Worm (Caenorhabditis elegans): ENCODE data around the gene F07C6.4.

The F07C6.4 gene

ce11 chrIV:12805595-12805994, at the start of gene F07C6.4:
Gene F07C6.4, plus strand, starts transcription at chrIV:12805924.
- TF ChIP-seq ets-7 (tag; optimal IDR thresholded peaks at IDR 0.05): no peak
- TF ChIP-seq hnd-1 (tag; optimal IDR thresholded peaks at IDR 0.05): no peak

ce11 chrIV:12757470-12757869, 48.3 kb upstream of the F07C6.4 start, which contains the start of gene flp-9:
Gene flp-9, minus strand, starts transcription at chrIV:12757570.
- no peak for TF ChIP-seq F13C5.2 (tag; optimal IDR thresholded peaks at IDR 0.05)
- TF ChIP-seq tbx-11 (GFP tag; IDR thresholded peaks at IDR 0.05): no peak
- TF ChIP-seq B0310.2 (tag; optimal IDR thresholded peaks at IDR 0.05): no peak
- TF ChIP-seq hmbx-1 (tag; optimal IDR thresholded peaks at IDR 0.05): no peak
- no peak for TF ChIP-seq pes-1 (GFP tag; IDR thresholded peaks at IDR 0.05)
- TF ChIP-seq ceh-13 (GFP tag; optimal IDR thresholded peaks at IDR 0.05): no peak
- no peak for TF ChIP-seq tra-4 (tag; optimal IDR thresholded peaks at IDR 0.05)
- TF ChIP-seq ceh-36 (tag; optimal IDR thresholded peaks at IDR 0.05): no peak
- TF ChIP-seq scrt-1 (GFP tag; IDR thresholded peaks at IDR 0.05): no peak
- no peak for TF ChIP-seq flt-1 (GFP tag; IDR thresholded peaks at IDR 0.05)
- no peak for TF ChIP-seq ama-1 (optimal IDR thresholded peaks at IDR 0.05)
- TF ChIP-seq hmg-4 (GFP tag; optimal IDR thresholded peaks at IDR 0.05): no peak
- TF ChIP-seq hnd-1 (tag; optimal IDR thresholded peaks at IDR 0.05): no peak
- TF ChIP-seq aly-1 (tag; optimal IDR thresholded peaks at IDR 0.05): no peak
- TF ChIP-seq sea-1 (GFP tag; conservative IDR thresholded peaks at IDR 0.05): no peak
- TF ChIP-seq tbx-37 (GFP tag; conservative IDR thresholded peaks at IDR 0.05): no peak
- TF ChIP-seq ets-7 (tag; optimal IDR thresholded peaks at IDR 0.05): no peak

DNA sequence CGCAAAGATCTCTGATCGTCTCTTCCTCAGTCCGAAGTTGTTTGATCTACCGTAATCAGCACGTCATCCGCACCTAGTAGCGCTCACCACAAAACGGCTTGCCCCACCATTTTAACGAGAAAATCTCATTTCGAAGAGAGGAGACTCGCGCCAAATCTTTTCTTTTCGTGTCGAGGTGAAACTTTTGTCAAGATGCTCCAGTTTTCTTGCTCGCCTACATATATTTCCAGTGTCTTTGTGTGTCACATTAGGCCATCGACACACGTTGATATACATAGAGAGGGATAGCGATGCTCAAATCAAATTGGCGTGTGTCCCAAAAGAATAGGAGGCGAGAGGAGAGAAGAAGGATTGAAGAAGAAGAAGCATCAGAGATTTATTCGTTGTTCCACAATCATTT, 42.9 kb upstream of the F07C6.4 start:
- TF ChIP-seq sea-1 (GFP tag; conservative IDR thresholded peaks at IDR 0.05): no peak
- no peak for TF ChIP-seq flt-1 (GFP tag; IDR thresholded peaks at IDR 0.05)
- TF ChIP-seq F13C5.2 (tag; optimal IDR thresholded peaks at IDR 0.05): no peak
- no peak for TF ChIP-seq tbx-37 (GFP tag; conservative IDR thresholded peaks at IDR 0.05)
- no peak for TF ChIP-seq ceh-36 (tag; optimal IDR thresholded peaks at IDR 0.05)
- no peak for TF ChIP-seq pes-1 (GFP tag; IDR thresholded peaks at IDR 0.05)
- TF ChIP-seq hnd-1 (tag; optimal IDR thresholded peaks at IDR 0.05): no peak
- TF ChIP-seq ama-1 (optimal IDR thresholded peaks at IDR 0.05): no peak

DNA sequence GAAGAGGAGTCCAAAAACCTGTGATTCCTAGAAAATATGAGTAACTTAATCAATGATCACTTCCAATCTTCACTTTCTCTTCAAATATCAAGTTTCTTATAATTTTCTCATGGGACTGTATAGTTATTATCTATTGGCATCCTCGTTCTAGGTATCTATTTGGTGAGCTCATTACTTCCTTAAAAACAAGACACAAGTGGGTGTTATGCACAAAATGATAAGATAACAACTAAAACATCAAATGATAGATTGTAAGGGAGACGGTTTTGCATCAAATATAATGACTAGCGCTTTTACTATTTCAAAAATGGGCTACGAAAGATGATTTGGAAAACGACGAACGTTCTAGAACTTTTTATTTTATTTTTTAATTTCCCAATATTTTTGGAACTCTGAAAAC, 40.7 kb upstream of the F07C6.4 start, which contains the start of gene ZK897.10:
Gene ZK897.10, plus strand, starts transcription at position 285 of the 400 bp plus-strand sequence.
- TF ChIP-seq tbx-11 (GFP tag; IDR thresholded peaks at IDR 0.05) (no peak), flt-1 (GFP tag; IDR thresholded peaks at IDR 0.05) (no peak), tra-4 (tag; optimal IDR thresholded peaks at IDR 0.05) (no peak), hnd-1 (tag; optimal IDR thresholded peaks at IDR 0.05) (no peak), hmbx-1 (tag; optimal IDR thresholded peaks at IDR 0.05) (no peak), B0310.2 (tag; optimal IDR thresholded peaks at IDR 0.05) (no peak), hmg-4 (GFP tag; optimal IDR thresholded peaks at IDR 0.05) (no peak), F13C5.2 (tag; optimal IDR thresholded peaks at IDR 0.05) (no peak), pes-1 (GFP tag; IDR thresholded peaks at IDR 0.05) (no peak), aly-1 (tag; optimal IDR thresholded peaks at IDR 0.05) (no peak), ama-1 (optimal IDR thresholded peaks at IDR 0.05) (no peak), ceh-13 (GFP tag; optimal IDR thresholded peaks at IDR 0.05) (no peak), ceh-36 (tag; optimal IDR thresholded peaks at IDR 0.05) (no peak), tbx-37 (GFP tag; conservative IDR thresholded peaks at IDR 0.05) (no peak)

DNA sequence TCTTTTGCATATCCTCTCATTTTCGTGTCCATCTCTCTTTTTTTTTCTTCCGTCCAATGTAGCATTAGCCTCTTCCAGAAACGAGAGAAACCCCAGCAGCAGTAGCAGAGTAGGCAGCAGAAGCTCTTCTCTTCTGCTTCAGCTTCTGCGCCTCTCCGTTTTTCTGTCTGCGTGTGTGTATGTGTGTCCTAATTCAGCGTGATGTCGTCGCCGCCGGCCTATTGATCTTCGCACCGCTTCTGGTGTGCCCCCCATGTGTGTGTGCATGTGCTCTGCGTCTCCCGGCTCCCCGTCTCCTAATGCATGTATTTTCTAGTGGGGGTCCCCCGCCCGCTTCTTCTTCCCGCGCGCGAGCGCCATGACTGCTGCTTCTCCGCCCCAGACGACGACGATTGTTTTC, 34.3 kb upstream of the F07C6.4 start:
- TF ChIP-seq F13C5.2 (tag; optimal IDR thresholded peaks at IDR 0.05) (no peak), tbx-37 (GFP tag; conservative IDR thresholded peaks at IDR 0.05) (no peak), B0310.2 (tag; optimal IDR thresholded peaks at IDR 0.05) (no peak), pes-1 (GFP tag; IDR thresholded peaks at IDR 0.05) (no peak), aly-1 (tag; optimal IDR thresholded peaks at IDR 0.05) (no peak), tbx-11 (GFP tag; IDR thresholded peaks at IDR 0.05) (no peak), hmg-4 (GFP tag; optimal IDR thresholded peaks at IDR 0.05) (no peak), tra-4 (tag; optimal IDR thresholded peaks at IDR 0.05) (no peak), flt-1 (GFP tag; IDR thresholded peaks at IDR 0.05) (no peak), scrt-1 (GFP tag; IDR thresholded peaks at IDR 0.05) (no peak), hnd-1 (tag; optimal IDR thresholded peaks at IDR 0.05) (no peak), ets-7 (tag; optimal IDR thresholded peaks at IDR 0.05) (no peak), ceh-36 (tag; optimal IDR thresholded peaks at IDR 0.05) (no peak), hmbx-1 (tag; optimal IDR thresholded peaks at IDR 0.05) (no peak), ceh-13 (GFP tag; optimal IDR thresholded peaks at IDR 0.05) (no peak)

ce11 chrIV:12773519-12773918, 32.2 kb upstream of the F07C6.4 start, which contains the start of gene unc-31:
Gene unc-31, plus strand, starts transcription at chrIV:12773867.
- TF ChIP-seq F13C5.2 (tag; optimal IDR thresholded peaks at IDR 0.05) (no peak), ama-1 (optimal IDR thresholded peaks at IDR 0.05) (no peak), aly-1 (tag; optimal IDR thresholded peaks at IDR 0.05) (no peak), sea-1 (GFP tag; conservative IDR thresholded peaks at IDR 0.05) (no peak), tbx-11 (GFP tag; IDR thresholded peaks at IDR 0.05) (no peak), scrt-1 (GFP tag; IDR thresholded peaks at IDR 0.05) (no peak), ceh-36 (tag; optimal IDR thresholded peaks at IDR 0.05) (no peak)

ce11 chrIV:12780980-12781379, 24.7 kb upstream of the F07C6.4 start:
- no peak for TF ChIP-seq B0310.2 (tag; optimal IDR thresholded peaks at IDR 0.05)
- TF ChIP-seq ets-7 (tag; optimal IDR thresholded peaks at IDR 0.05): no peak
- no peak for TF ChIP-seq F13C5.2 (tag; optimal IDR thresholded peaks at IDR 0.05)
- no peak for TF ChIP-seq sea-1 (GFP tag; conservative IDR thresholded peaks at IDR 0.05)
- no peak for TF ChIP-seq pes-1 (GFP tag; IDR thresholded peaks at IDR 0.05)
- no peak for TF ChIP-seq ceh-13 (GFP tag; optimal IDR thresholded peaks at IDR 0.05)
- no peak for TF ChIP-seq hnd-1 (tag; optimal IDR thresholded peaks at IDR 0.05)
- TF ChIP-seq ceh-36 (tag; optimal IDR thresholded peaks at IDR 0.05): no peak
- no peak for TF ChIP-seq tra-4 (tag; optimal IDR thresholded peaks at IDR 0.05)
- no peak for TF ChIP-seq hmbx-1 (tag; optimal IDR thresholded peaks at IDR 0.05)
- no peak for TF ChIP-seq ama-1 (optimal IDR thresholded peaks at IDR 0.05)

DNA sequence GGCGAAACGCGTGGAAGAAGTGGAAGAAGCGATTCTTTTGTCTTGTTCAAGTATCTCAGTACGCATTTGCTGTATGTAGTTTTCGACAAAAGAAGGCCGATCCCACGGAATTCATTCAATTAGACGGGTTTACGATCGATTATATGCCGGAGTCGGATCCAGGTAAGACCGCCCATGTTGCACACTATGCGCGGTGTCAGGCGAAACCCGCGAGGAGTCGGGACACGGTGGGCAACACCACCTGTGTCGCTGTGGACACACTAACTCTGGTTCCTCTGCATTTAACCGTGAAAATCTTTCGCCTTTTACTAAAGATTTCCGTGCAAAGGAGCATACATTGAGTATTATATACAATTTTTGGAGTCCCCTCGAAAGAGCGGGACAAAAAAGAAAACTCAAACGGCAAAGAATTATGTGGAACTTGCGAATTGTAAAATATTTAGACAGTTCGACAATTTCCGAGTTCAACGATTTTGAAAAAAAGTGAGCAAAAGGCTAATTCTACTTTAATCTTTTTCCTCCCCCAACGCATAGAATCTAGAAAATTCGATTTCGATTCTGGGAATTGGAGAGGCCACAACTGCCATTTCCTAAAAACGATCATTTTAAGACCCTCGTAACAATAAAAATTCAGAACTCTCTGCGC, 23.8 kb upstream of the F07C6.4 start:
- TF ChIP-seq hnd-1 (tag; optimal IDR thresholded peaks at IDR 0.05) (no peak), ama-1 (optimal IDR thresholded peaks at IDR 0.05) (no peak), tbx-37 (GFP tag; conservative IDR thresholded peaks at IDR 0.05) (no peak), sea-1 (GFP tag; conservative IDR thresholded peaks at IDR 0.05) (0 out of 2 replicates have a peak, but pooled peaks have one; percentile 40), ceh-13 (GFP tag; optimal IDR thresholded peaks at IDR 0.05) (no peak), pes-1 (GFP tag; IDR thresholded peaks at IDR 0.05) (no peak)

Data from whole organism, early embryonic.